Fruit fly (Drosophila melanogaster) whole organism, embryonic: Measurements from ENCODE around the gene CG43759.

Experiments
- Atf6 ChIP-seq: fragments of 200-800 bp; sonication (Bioruptor generic); IDR thresholded peaks from 2 replicates; pipeline ENCODE4 v1.3.6; 2022; ENCODE audit warnings: missing biosample characterization, missing genetic modification characterization
- BEAF-32 ChIP-seq: fragments of 200-800 bp; sonication (Bioruptor generic); optimal IDR thresholded peaks from 3 replicates; lab custom pipeline; 2017; ENCODE audit warnings: missing biosample characterization, missing genetic modification characterization, mild to moderate bottlenecking, moderate library complexity, missing genetic modification reagents
- Bgb ChIP-seq: fragments of 200-800 bp; sonication (Bioruptor generic); IDR thresholded peaks from 2 replicates; pipeline ENCODE4 v1.3.6; 2022; ENCODE audit warnings: missing biosample characterization, missing genetic modification characterization; ENCODE audit not compliant: partially characterized antibody
- CG13287 ChIP-seq: fragments of 200-800 bp; sonication (Bioruptor generic); IDR thresholded peaks from 2 replicates; pipeline ENCODE4 v1.3.6; 2022; ENCODE audit warnings: missing biosample characterization, missing genetic modification characterization; ENCODE audit not compliant: partially characterized antibody
- CG14860 ChIP-seq: fragments of 200-800 bp; sonication (Bioruptor generic); IDR thresholded peaks from 3 replicates; pipeline ENCODE4 v1.3.6; 2022; ENCODE audit warnings: missing biosample characterization, missing genetic modification characterization; ENCODE audit not compliant: partially characterized antibody
- CG15514 ChIP-seq: fragments of 200-800 bp; sonication (Bioruptor generic); optimal IDR thresholded peaks from 3 replicates; lab custom pipeline; 2017; ENCODE audit warnings: missing biosample characterization, missing genetic modification characterization, mild to moderate bottlenecking, moderate library complexity, missing genetic modification reagents
- CG16779 ChIP-seq: fragments of 200-800 bp; sonication (Bioruptor generic); IDR thresholded peaks from 2 replicates; pipeline ENCODE4 v1.3.6; 2022; ENCODE audit warnings: missing biosample characterization, missing genetic modification characterization
- CG16813 ChIP-seq: fragments of 200-800 bp; sonication (Bioruptor generic); IDR thresholded peaks from 3 replicates; pipeline ENCODE4 v1.3.6; 2022; ENCODE audit warnings: missing biosample characterization, missing genetic modification characterization; ENCODE audit not compliant: partially characterized antibody
- CG17361 ChIP-seq: fragments of 200-800 bp; sonication (Bioruptor generic); IDR thresholded peaks from 3 replicates; pipeline ENCODE4 v1.3.6; 2022; ENCODE audit warnings: missing biosample characterization, missing genetic modification characterization
- CG18262 ChIP-seq: fragments of 200-800 bp; optimal IDR thresholded peaks from 3 replicates; lab custom pipeline; 2019; ENCODE audit warnings: missing biosample characterization, mild to moderate bottlenecking, missing genetic modification characterization, moderate library complexity
- CG2120 ChIP-seq: fragments of 200-800 bp; sonication (Bioruptor generic); optimal IDR thresholded peaks from 3 replicates; lab custom pipeline; 2016; ENCODE audit warnings: missing biosample characterization, missing genetic modification characterization
- CG2129 ChIP-seq: fragments of 200-800 bp; sonication (Bioruptor generic); IDR thresholded peaks from 2 replicates; pipeline ENCODE4 v1.3.6; 2022; ENCODE audit warnings: missing biosample characterization, missing genetic modification characterization; ENCODE audit not compliant: partially characterized antibody
- CG2712 ChIP-seq: fragments of 200-800 bp; optimal IDR thresholded peaks from 3 replicates; lab custom pipeline; 2019; ENCODE audit warnings: missing biosample characterization, mild to moderate bottlenecking, missing genetic modification characterization, moderate library complexity
- CG30020 ChIP-seq: fragments of 200-800 bp; optimal IDR thresholded peaks from 2 replicates; lab custom pipeline; 2019; ENCODE audit warnings: missing biosample characterization, mild to moderate bottlenecking, missing genetic modification characterization, moderate library complexity
- CG3847 ChIP-seq: fragments of 200-800 bp; sonication (Bioruptor generic); IDR thresholded peaks from 2 replicates; pipeline ENCODE4 v1.3.6; 2022; ENCODE audit warnings: missing biosample characterization, missing genetic modification characterization
- CG42726 ChIP-seq: fragments of 200-800 bp; sonication (Bioruptor generic); IDR thresholded peaks from 2 replicates; pipeline ENCODE4 v1.3.6; 2022; ENCODE audit warnings: missing biosample characterization, missing genetic modification characterization; ENCODE audit not compliant: partially characterized antibody
- CG6689 ChIP-seq: fragments of 200-800 bp; sonication (Bioruptor generic); IDR thresholded peaks from 2 replicates; pipeline ENCODE4 v1.3.6; 2022; ENCODE audit warnings: missing biosample characterization, missing genetic modification characterization
- CG7963 ChIP-seq: fragments of 200-800 bp; sonication (Bioruptor generic); IDR thresholded peaks from 3 replicates; pipeline ENCODE4 v1.3.6; 2022; ENCODE audit warnings: missing biosample characterization, missing genetic modification characterization; ENCODE audit not compliant: partially characterized antibody
- CG8924 ChIP-seq: fragments of 200-800 bp; optimal IDR thresholded peaks from 3 replicates; lab custom pipeline; 2019; ENCODE audit warnings: missing biosample characterization, mild to moderate bottlenecking, missing genetic modification characterization, moderate library complexity
- CG9797 ChIP-seq: fragments of 200-800 bp; sonication (Bioruptor generic); optimal IDR thresholded peaks from 3 replicates; lab custom pipeline; 2018; ENCODE audit warnings: missing biosample characterization, mild to moderate bottlenecking, missing genetic modification characterization
- CG9932 ChIP-seq: fragments of 200-800 bp; sonication (Bioruptor generic); IDR thresholded peaks from 2 replicates; pipeline ENCODE4 v1.3.6; 2022; ENCODE audit warnings: missing biosample characterization, missing genetic modification characterization
- Ets97D ChIP-seq: fragments of 200-800 bp; sonication (Bioruptor generic); optimal IDR thresholded peaks from 3 replicates; lab custom pipeline; 2016; ENCODE audit warnings: missing biosample characterization, missing genetic modification characterization
- HLH4C ChIP-seq: fragments of 200-800 bp; sonication (Bioruptor generic); IDR thresholded peaks from 3 replicates; pipeline ENCODE4 v1.3.6; 2022; ENCODE audit warnings: missing biosample characterization, missing genetic modification characterization; ENCODE audit not compliant: partially characterized antibody
- MBD-R2 ChIP-seq: fragments of 200-800 bp; sonication (Bioruptor generic); IDR thresholded peaks from 2 replicates; pipeline ENCODE4 v1.3.6; 2022; ENCODE audit warnings: missing biosample characterization, missing genetic modification characterization
- Nf-YB ChIP-seq: fragments of 200-800 bp; sonication (Bioruptor generic); optimal IDR thresholded peaks from 3 replicates; lab custom pipeline; 2019; ENCODE audit warnings: missing biosample characterization, mild to moderate bottlenecking, missing genetic modification characterization, moderate library complexity
- Ptx1 ChIP-seq: fragments of 200-800 bp; sonication (Bioruptor generic); IDR thresholded peaks from 2 replicates; pipeline ENCODE4 v1.3.6; 2022; ENCODE audit warnings: missing biosample characterization, missing genetic modification characterization
- Sin3A ChIP-seq: fragments of >200 bp; optimal IDR thresholded peaks from 2 replicates; lab custom pipeline; 2018
- Tbp ChIP-seq: fragments of >200 bp; optimal IDR thresholded peaks from 2 replicates; lab custom pipeline; 2018; ENCODE audit warnings: missing biosample characterization, missing genetic modification characterization
- Xrp1 ChIP-seq: fragments of 200-800 bp; sonication (Bioruptor generic); IDR thresholded peaks from 2 replicates; pipeline ENCODE4 v1.3.6; 2022; ENCODE audit warnings: missing biosample characterization, missing genetic modification characterization
- YL-1 ChIP-seq: fragments of 200-800 bp; sonication (Bioruptor generic); optimal IDR thresholded peaks from 3 replicates; lab custom pipeline; 2017; ENCODE audit warnings: missing biosample characterization, mild to moderate bottlenecking, missing genetic modification characterization
- amos ChIP-seq: fragments of 200-800 bp; sonication (Bioruptor generic); IDR thresholded peaks from 2 replicates; pipeline ENCODE4 v1.3.6; 2022; ENCODE audit warnings: missing biosample characterization, missing genetic modification characterization; ENCODE audit not compliant: partially characterized antibody
- danr ChIP-seq: fragments of 200-800 bp; sonication (Bioruptor generic); IDR thresholded peaks from 2 replicates; pipeline ENCODE4 v1.3.6; 2022; ENCODE audit warnings: missing biosample characterization, missing genetic modification characterization
- gfzf ChIP-seq: fragments of 200-800 bp; sonication (Bioruptor generic); optimal IDR thresholded peaks from 2 replicates; lab custom pipeline; 2016; ENCODE audit warnings: missing biosample characterization, mild to moderate bottlenecking, missing genetic modification characterization, moderate library complexity
- hb ChIP-seq: fragments of 200-800 bp; sonication (Bioruptor generic); IDR thresholded peaks from 3 replicates; pipeline ENCODE4 v1.3.6; 2022; ENCODE audit warnings: missing biosample characterization, missing genetic modification characterization; ENCODE audit not compliant: partially characterized antibody
- hkb ChIP-seq, 2 experiments: fragments of 200-800 bp in 1 of 2; fragments of >200 bp in 1 of 2; sonication (Bioruptor generic) in 1 of 2; IDR thresholded peaks in 1 of 2; optimal IDR thresholded peaks in 1 of 2; 2 replicates each; pipeline versions ENCODE4 v1.3.6 to Lab custom; 2017 to 2022; ENCODE audit warnings: missing biosample characterization in 1 of 2, missing genetic modification characterization in 1 of 2
- inv ChIP-seq: fragments of 200-800 bp; sonication (Bioruptor generic); IDR thresholded peaks from 2 replicates; pipeline ENCODE4 v1.3.6; 2022; ENCODE audit warnings: missing biosample characterization, missing genetic modification characterization; ENCODE audit not compliant: partially characterized antibody
- lilli ChIP-seq: fragments of 200-800 bp; sonication (Bioruptor generic); optimal IDR thresholded peaks from 3 replicates; lab custom pipeline; 2016; ENCODE audit warnings: missing biosample characterization, missing genetic modification characterization
- mam ChIP-seq: fragments of 200-800 bp; sonication (Bioruptor generic); optimal IDR thresholded peaks from 3 replicates; lab custom pipeline; 2016; ENCODE audit warnings: missing biosample characterization, missing genetic modification characterization
- mld ChIP-seq: fragments of 200-800 bp; sonication (Bioruptor generic); IDR thresholded peaks from 3 replicates; pipeline ENCODE4 v1.3.6; 2022; ENCODE audit warnings: missing biosample characterization, missing genetic modification characterization; ENCODE audit not compliant: partially characterized antibody
- onecut ChIP-seq: fragments of 200-800 bp; sonication (Bioruptor generic); IDR thresholded peaks from 2 replicates; pipeline ENCODE4 v1.3.6; 2022; ENCODE audit warnings: missing biosample characterization, missing genetic modification characterization
- ranshi ChIP-seq: fragments of 200-800 bp; sonication (Bioruptor generic); IDR thresholded peaks from 2 replicates; pipeline ENCODE4 v1.3.6; 2022; ENCODE audit warnings: missing biosample characterization, missing genetic modification characterization
- row ChIP-seq: fragments of 200-800 bp; sonication (Bioruptor generic); IDR thresholded peaks from 3 replicates; pipeline ENCODE4 v1.3.6; 2022; ENCODE audit warnings: missing biosample characterization, missing genetic modification characterization
- stc ChIP-seq: fragments of 200-800 bp; sonication (Bioruptor generic); IDR thresholded peaks from 2 replicates; pipeline ENCODE4 v1.3.6; 2022; ENCODE audit warnings: missing biosample characterization, missing genetic modification characterization
- stwl ChIP-seq: fragments of 200-800 bp; sonication (Bioruptor generic); optimal IDR thresholded peaks from 3 replicates; lab custom pipeline; 2018; ENCODE audit warnings: missing biosample characterization, mild to moderate bottlenecking, missing genetic modification characterization, moderate library complexity
- tna ChIP-seq: fragments of 200-800 bp; sonication (Bioruptor generic); IDR thresholded peaks from 2 replicates; pipeline ENCODE4 v1.3.6; 2022; ENCODE audit warnings: missing biosample characterization, missing genetic modification characterization; ENCODE audit not compliant: partially characterized antibody
- toy ChIP-seq: fragments of 200-800 bp; sonication (Bioruptor generic); IDR thresholded peaks from 2 replicates; pipeline ENCODE4 v1.3.6; 2022; ENCODE audit warnings: missing biosample characterization, missing genetic modification characterization
- yki ChIP-seq: fragments of >200 bp; optimal IDR thresholded peaks from 3 replicates; lab custom pipeline; 2018

Gene CG43759

dm6 chrX:18883999-18884671 is 46.0 kb upstream of the CG43759 start, which contains the start of gene CG7332 (continued):
- TF ChIP-seq BEAF-32 (GFP tag; lab: Kevin White, UChicago) (peak; percentile 72), CG30020 (tag; lab: Kevin White, UChicago) (peak; percentile 21), YL-1 (GFP tag; lab: Kevin White, UChicago) (peak; percentile 37), CG3847 (GFP tag; lab: Robert Waterston, UW) (no peak), danr (no peak), amos (GFP tag; lab: Robert Waterston, UW) (peak; percentile 67), CG17361 (GFP tag; lab: Robert Waterston, UW) (0 out of 3 replicates have a peak, but pooled peaks have one; percentile 16), Ptx1 (GFP tag; lab: Robert Waterston, UW) (peak; percentile 28; the same call in 1 of the 2 replicates), CG42726 (GFP tag; lab: Robert Waterston, UW) (peak; percentile 6; the same call in 1 of the 2 replicates), mam (GFP tag; lab: Kevin White, UChicago) (peak; percentile 10), CG6689 (peak; percentile 24; the same call in 1 of the 2 replicates), CG18262 (tag; lab: Kevin White, UChicago) (peak; percentile 3), Tbp (GFP tag; lab: Kevin White, UChicago) (no peak), Ets97D (peak; percentile 14), CG2712 (tag; lab: Kevin White, UChicago) (peak; percentile 14), hkb (optimal IDR thresholded peaks at IDR 0.05; lab: Kevin White, UChicago) (no peak), hkb (GFP tag; IDR thresholded peaks at IDR 0.05; lab: Robert Waterston, UW) (peak; percentile 50), gfzf (GFP tag; lab: Kevin White, UChicago) (peak; percentile 68), CG9932 (GFP tag; lab: Robert Waterston, UW) (no peak), stwl (tag; lab: Kevin White, UChicago) (peak; percentile 66), CG15514 (GFP tag; lab: Kevin White, UChicago) (peak; percentile 47), Nf-YB (no peak), CG14860 (peak; percentile 39; the same call in 1 of the 3 replicates), CG2120 (GFP tag; lab: Kevin White, UChicago) (peak; percentile 15), tna (GFP tag; lab: Robert Waterston, UW) (peak; percentile 65; the same call in 1 of the 2 replicates), ranshi (GFP tag; lab: Robert Waterston, UW) (0 out of 2 replicates have a peak, but pooled peaks have one; percentile 23), CG13287 (GFP tag; lab: Robert Waterston, UW) (peak; percentile 63), Xrp1 (0 out of 2 replicates have a peak, but pooled peaks have one; percentile 33), inv (GFP tag; lab: Robert Waterston, UW) (peak; percentile 59), Bgb (GFP tag; lab: Robert Waterston, UW) (peak; percentile 66), onecut (GFP tag; lab: Robert Waterston, UW) (peak; percentile 50; the same call in 1 of the 2 replicates), HLH4C (GFP tag; lab: Robert Waterston, UW) (peak; percentile 76), hb (GFP tag; lab: Robert Waterston, UW) (peak; percentile 60; the same call in 1 of the 3 replicates), CG2129 (GFP tag; lab: Robert Waterston, UW) (0 out of 2 replicates have a peak, but pooled peaks have one; percentile 11), CG16813 (GFP tag; lab: Robert Waterston, UW) (peak; percentile 66), lilli (GFP tag; lab: Kevin White, UChicago) (peak; percentile 8), mld (peak; percentile 59; the same call in 1 of the 3 replicates), CG16779 (GFP tag; lab: Robert Waterston, UW) (no peak), CG8924 (peak; percentile 28), Sin3A (lab: Kevin White, UChicago) (peak; percentile 74), MBD-R2 (GFP tag; lab: Robert Waterston, UW) (peak; percentile 44), stc (GFP tag; lab: Robert Waterston, UW) (no peak), Atf6 (GFP tag; lab: Robert Waterston, UW) (0 out of 2 replicates have a peak, but pooled peaks have one; percentile 28), toy (GFP tag; lab: Robert Waterston, UW) (no peak), yki (lab: Kevin White, UChicago) (no peak), row (GFP tag; lab: Robert Waterston, UW) (peak; percentile 29; the same call in 1 of the 3 replicates), CG9797 (GFP tag; lab: Kevin White, UChicago) (peak; percentile 69), CG7963 (GFP tag; lab: Robert Waterston, UW) (peak; percentile 61; the same call in 2 of the 3 replicates)
